Worm (Caenorhabditis elegans) whole organism, mixed stage, embryonic: ENCODE measurements around the gene B0563.10.

Experiments
- M03D4.4 ChIP-seq: sonication (generic microtip); optimal IDR thresholded peaks from 2 replicates; lab custom pipeline; 2017; ENCODE audit warnings: mild to moderate bottlenecking, missing genetic modification characterization, missing compliant biosample characterization
- cnd-1 ChIP-seq: fragments of 200-800 bp; sonication (Bioruptor generic); optimal IDR thresholded peaks from 2 replicates; lab custom pipeline; 2018; ENCODE audit warnings: mild to moderate bottlenecking, missing genetic modification characterization, missing compliant biosample characterization
- flh-1 ChIP-seq: fragments of 200-800 bp; sonication (Bioruptor generic); optimal IDR thresholded peaks from 2 replicates; lab custom pipeline; 2018; ENCODE audit warnings: mild to moderate bottlenecking, missing genetic modification characterization, moderate library complexity, missing compliant biosample characterization
- lin-13 ChIP-seq: fragments of 150-350 bp; optimal IDR thresholded peaks from 2 replicates; lab custom pipeline; 2014; ENCODE audit warnings: missing biosample characterization, missing genetic modification characterization
- lsy-2 ChIP-seq: fragments of 150-350 bp; optimal IDR thresholded peaks from 2 replicates; lab custom pipeline; 2014; ENCODE audit warnings: missing biosample characterization, missing genetic modification characterization
- nhr-237 ChIP-seq: fragments of 150-350 bp; optimal IDR thresholded peaks from 2 replicates; lab custom pipeline; 2014; ENCODE audit warnings: missing biosample characterization, missing genetic modification characterization
- pha-4 ChIP-seq: fragments of 150-350 bp; optimal IDR thresholded peaks from 2 replicates; lab custom pipeline; 2018; ENCODE audit warnings: missing biosample characterization, missing genetic modification reagents, missing genetic modification characterization
- snpc-4 ChIP-seq: fragments of 150-350 bp; optimal IDR thresholded peaks from 2 replicates; lab custom pipeline; 2014; ENCODE audit warnings: missing biosample characterization, missing genetic modification characterization
- unc-39 ChIP-seq: fragments of 150-350 bp; optimal IDR thresholded peaks from 2 replicates; lab custom pipeline; 2014; ENCODE audit warnings: missing biosample characterization, missing genetic modification characterization
- ztf-11 ChIP-seq: fragments of 150-350 bp; optimal IDR thresholded peaks from 2 replicates; lab custom pipeline; 2014; ENCODE audit warnings: missing biosample characterization, missing genetic modification characterization

DNA sequence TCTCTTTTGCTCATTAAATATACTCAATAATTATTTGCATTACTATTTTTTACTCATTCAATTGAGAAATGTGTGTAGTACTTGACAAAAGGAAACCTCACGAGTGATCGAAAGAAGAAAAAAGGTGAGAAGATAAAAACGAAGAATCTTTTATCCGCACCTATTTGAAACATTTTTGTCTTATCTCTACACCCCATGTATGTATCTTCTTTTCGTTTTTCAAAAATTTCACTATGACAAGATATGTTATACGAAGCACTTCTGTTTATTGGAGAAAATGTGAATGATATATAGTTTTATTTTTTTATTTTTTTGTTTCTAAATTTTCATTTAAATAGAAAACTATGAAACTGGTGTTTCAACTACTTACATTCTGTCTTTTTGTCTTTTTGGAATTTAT lies 37.9 kb upstream of the B0563.10 start:
- TF ChIP-seq lin-13 (tag; lab: Kevin White, UChicago) (no peak), snpc-4 (tag; lab: Kevin White, UChicago) (no peak), pha-4 (tag; lab: Kevin White, UChicago) (no peak), lsy-2 (tag; lab: Kevin White, UChicago) (no peak), M03D4.4 (tag; lab: Kevin White, UChicago) (no peak), flh-1 (GFP tag; lab: Kevin White, UChicago) (no peak), cnd-1 (no peak), nhr-237 (tag; lab: Kevin White, UChicago) (no peak), ztf-11 (tag; lab: Kevin White, UChicago) (no peak), unc-39 (no peak)
